Worm (Caenorhabditis elegans): ENCODE results near the gene irk-1.

The irk-1 gene

DNA sequence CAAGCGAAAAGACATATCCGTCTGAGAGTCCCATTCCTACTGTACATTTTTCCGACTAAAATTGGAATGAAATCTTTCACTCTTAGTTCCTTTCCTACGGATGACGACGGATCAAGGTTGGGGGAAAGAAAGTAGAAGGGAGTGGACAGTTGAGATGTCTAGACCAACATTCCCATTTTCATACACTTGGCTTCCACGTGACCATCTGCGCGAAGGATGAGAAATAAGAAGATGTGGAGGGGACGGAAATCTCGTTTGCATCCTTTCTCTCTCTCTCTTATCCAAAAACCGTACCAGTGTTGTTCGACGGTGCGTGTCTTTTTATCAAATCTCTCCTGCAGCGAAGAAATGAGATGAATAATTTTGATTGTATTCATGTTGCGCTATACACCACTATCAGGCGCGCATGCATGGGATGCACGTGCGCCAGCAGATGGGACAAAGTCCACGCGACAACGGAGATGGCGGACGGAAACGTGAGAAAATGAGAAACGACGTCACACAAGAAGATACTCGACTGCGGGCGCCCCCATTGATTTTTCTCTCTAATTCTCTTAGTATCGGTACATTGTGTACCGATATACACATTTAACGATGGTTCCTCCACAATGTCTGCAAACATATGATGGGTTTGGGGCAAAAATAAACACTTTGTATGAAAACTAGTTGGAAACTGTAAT is 40.4 kb downstream of the irk-1 start (continued):
- TF ChIP-seq ceh-24 (tag; optimal IDR thresholded peaks at IDR 0.05) = no peak
- no peak for TF ChIP-seq pat-9 (tag; optimal IDR thresholded peaks at IDR 0.05)
- TF ChIP-seq fax-1 (tag; optimal IDR thresholded peaks at IDR 0.05) = no peak
- TF ChIP-seq ceh-45 (GFP tag; IDR thresholded peaks at IDR 0.05) = no peak
- TF ChIP-seq unc-55 (GFP tag; optimal IDR thresholded peaks at IDR 0.05) = peak; percentile 90
- TF ChIP-seq ceh-30 (tag; optimal IDR thresholded peaks at IDR 0.05) = peak; percentile 2
- TF ChIP-seq pax-1 (tag; optimal IDR thresholded peaks at IDR 0.05) = no peak
- TF ChIP-seq ahr-1 (tag; optimal IDR thresholded peaks at IDR 0.05) = no peak
- TF ChIP-seq K02D7.2 (tag; optimal IDR thresholded peaks at IDR 0.05) = no peak
- TF ChIP-seq C38D4.7 (GFP tag; optimal IDR thresholded peaks at IDR 0.05) = no peak
- TF ChIP-seq lin-11 (tag; optimal IDR thresholded peaks at IDR 0.05) = no peak
- TF ChIP-seq ceh-6 (GFP tag; optimal IDR thresholded peaks at IDR 0.05) = no peak
- TF ChIP-seq zip-5 (tag; optimal IDR thresholded peaks at IDR 0.05) = no peak
- peak; percentile 57 for TF ChIP-seq hlh-8 (tag; optimal IDR thresholded peaks at IDR 0.05)
- no peak for TF ChIP-seq C08G9.2 (tag; optimal IDR thresholded peaks at IDR 0.05)
- peak; percentile 94 for TF ChIP-seq ceh-18 (tag; optimal IDR thresholded peaks at IDR 0.05)
- TF ChIP-seq eyg-1 (tag; optimal IDR thresholded peaks at IDR 0.05) = no peak
- TF ChIP-seq F13H6.1 (tag; optimal IDR thresholded peaks at IDR 0.05) = peak; percentile 60
- peak; percentile 62 for TF ChIP-seq pros-1 (tag; optimal IDR thresholded peaks at IDR 0.05)
- peak; percentile 1 for TF ChIP-seq sox-4 (tag; optimal IDR thresholded peaks at IDR 0.05)

DNA sequence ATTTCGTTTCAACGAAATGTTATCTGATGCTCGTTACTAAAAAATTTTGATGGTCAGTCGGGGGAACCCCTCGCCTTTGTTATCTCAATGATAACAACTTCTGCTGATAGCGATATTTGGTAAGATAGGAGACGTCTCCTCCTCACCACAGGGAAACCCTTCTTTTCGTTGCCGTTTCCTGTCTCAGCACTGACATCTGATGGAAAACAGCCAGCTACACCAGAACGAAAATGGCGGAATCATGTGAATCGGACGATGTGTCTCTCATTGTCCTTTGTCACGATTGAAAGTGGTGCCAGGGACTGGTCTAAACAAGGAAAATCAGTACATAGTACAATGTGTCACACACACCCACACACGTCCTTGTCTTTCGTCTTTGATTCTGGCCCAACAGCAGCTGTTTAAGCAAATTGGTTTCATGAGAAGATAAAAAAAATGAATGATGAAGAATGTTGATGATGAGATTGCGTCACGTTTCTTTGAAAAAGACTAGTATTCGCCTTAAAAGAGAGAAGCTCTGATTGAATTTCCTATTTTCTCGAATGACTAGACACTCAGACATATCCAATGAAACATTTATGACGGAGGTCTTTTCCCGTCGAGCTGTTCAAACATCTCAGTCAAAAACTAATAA is 41.4 kb downstream of the irk-1 start:
- TF ChIP-seq C38D4.7 (GFP tag; optimal IDR thresholded peaks at IDR 0.05) (no peak), F13H6.1 (tag; optimal IDR thresholded peaks at IDR 0.05) (no peak), eyg-1 (tag; optimal IDR thresholded peaks at IDR 0.05) (no peak), ceh-24 (tag; optimal IDR thresholded peaks at IDR 0.05) (no peak), ceh-45 (GFP tag; IDR thresholded peaks at IDR 0.05) (no peak), unc-42 (tag; optimal IDR thresholded peaks at IDR 0.05) (peak; percentile 63), ttx-3 (tag; optimal IDR thresholded peaks at IDR 0.05) (no peak), elt-2 (tag; optimal IDR thresholded peaks at IDR 0.05) (peak; percentile 94), pqm-1 (tag; optimal IDR thresholded peaks at IDR 0.05) (peak; percentile 11)

DNA sequence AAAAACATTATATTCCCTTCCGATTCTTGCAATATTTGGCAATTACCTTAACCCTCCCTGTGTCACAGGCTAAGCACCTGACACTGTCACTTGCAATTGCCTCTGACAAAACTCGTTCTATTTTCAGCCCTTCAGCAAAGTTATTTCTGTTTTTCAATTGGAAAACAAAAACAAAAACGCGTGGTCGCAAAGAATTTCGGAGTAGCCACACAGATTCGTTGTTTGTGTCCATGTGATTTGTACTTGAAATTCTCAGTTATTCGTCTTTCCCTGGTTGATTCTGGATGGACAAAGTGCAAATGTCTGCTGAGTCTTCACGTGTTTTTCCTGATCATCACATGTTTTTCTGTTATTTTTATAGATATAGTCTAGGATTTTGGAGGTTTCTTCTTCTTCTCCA is 42.4 kb downstream of the irk-1 start:
- TF ChIP-seq hlh-30 (tag; optimal IDR thresholded peaks at IDR 0.05; ENCODE audit: insufficient read depth) (peak; percentile 13), lim-6 (tag; optimal IDR thresholded peaks at IDR 0.05) (no peak)

DNA sequence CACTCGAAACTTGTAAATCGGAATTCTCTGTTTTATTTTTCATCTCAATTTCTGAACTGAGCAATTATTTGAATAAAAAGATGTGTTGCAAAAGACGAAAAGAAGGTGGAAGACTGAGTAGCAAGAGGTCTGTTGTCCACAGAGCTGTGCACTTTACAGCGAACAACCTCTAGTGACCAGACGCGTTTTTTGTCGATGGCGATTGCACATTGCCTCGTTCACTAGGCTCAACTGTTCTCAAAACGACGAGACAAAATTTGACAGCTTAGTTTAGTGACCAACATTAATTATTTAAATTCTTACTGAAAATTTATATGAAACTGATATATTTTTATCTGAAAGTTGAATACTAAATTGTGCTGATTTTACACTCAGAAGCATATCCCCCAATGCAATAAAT is 44.7 kb downstream of the irk-1 start, which contains the start of gene R03E9.2:
R03E9.2 (minus strand) TSS at position 101 of the 400 bp plus-strand sequence.
- TF ChIP-seq fkh-10 (GFP tag; optimal IDR thresholded peaks at IDR 0.05) (no peak), unc-86 (tag; optimal IDR thresholded peaks at IDR 0.05) (no peak), ceh-19 (GFP tag; optimal IDR thresholded peaks at IDR 0.05) (no peak), lim-6 (tag; optimal IDR thresholded peaks at IDR 0.05) (no peak), ama-1 (optimal IDR thresholded peaks at IDR 0.05) (no peak), mec-3 (tag; optimal IDR thresholded peaks at IDR 0.05; ENCODE audit: borderline replicate concordance) (no peak), K02D7.2 (tag; optimal IDR thresholded peaks at IDR 0.05) (no peak), ceh-48 (tag; optimal IDR thresholded peaks at IDR 0.05) (no peak), hlh-30 (tag; optimal IDR thresholded peaks at IDR 0.05; ENCODE audit: insufficient read depth) (no peak), sox-4 (tag; optimal IDR thresholded peaks at IDR 0.05) (no peak), zip-5 (tag; optimal IDR thresholded peaks at IDR 0.05) (no peak), tbx-7 (tag; optimal IDR thresholded peaks at IDR 0.05) (no peak)

DNA sequence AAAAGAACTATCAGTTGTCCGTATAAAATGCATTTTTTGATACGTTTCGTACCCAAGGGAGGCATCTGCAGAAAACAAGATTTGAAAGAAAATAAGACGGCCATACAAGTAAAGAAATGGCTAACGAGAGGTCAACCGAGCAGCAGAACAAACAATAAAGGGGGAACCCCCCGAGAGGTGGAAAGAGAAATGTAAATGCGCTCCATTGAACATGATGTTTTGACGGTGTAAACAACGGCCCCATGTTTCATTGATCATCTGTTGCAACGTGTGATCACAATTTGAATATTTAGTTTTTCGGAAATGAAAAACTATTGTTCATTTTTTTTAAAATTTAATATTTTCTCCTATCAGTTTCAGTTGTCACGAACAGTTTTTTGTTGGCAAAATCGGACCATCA is 48.3 kb downstream of the irk-1 start, which contains the start of gene K11G12.6:
K11G12.6 (minus strand) TSS at position 65 of the 400 bp plus-strand sequence.
- no peak for TF ChIP-seq ceh-18 (tag; optimal IDR thresholded peaks at IDR 0.05)
- TF ChIP-seq npax-4 (tag; optimal IDR thresholded peaks at IDR 0.05) = no peak
- TF ChIP-seq pros-1 (tag; optimal IDR thresholded peaks at IDR 0.05) = no peak
- TF ChIP-seq ceh-6 (GFP tag; optimal IDR thresholded peaks at IDR 0.05) = no peak
- TF ChIP-seq madf-2 (tag; optimal IDR thresholded peaks at IDR 0.05) = no peak
- TF ChIP-seq nhr-11 (tag; optimal IDR thresholded peaks at IDR 0.05) = no peak
- TF ChIP-seq dve-1 (tag; optimal IDR thresholded peaks at IDR 0.05) = no peak
- no peak for TF ChIP-seq ahr-1 (tag; optimal IDR thresholded peaks at IDR 0.05)
- no peak for TF ChIP-seq sox-2 (GFP tag; IDR thresholded peaks at IDR 0.05)
- TF ChIP-seq fkh-6 (tag; optimal IDR thresholded peaks at IDR 0.05) = no peak
- TF ChIP-seq odd-2 (tag; optimal IDR thresholded peaks at IDR 0.05) = no peak
- no peak for TF ChIP-seq hlh-8 (tag; optimal IDR thresholded peaks at IDR 0.05)
- TF ChIP-seq K09A11.1 (tag; optimal IDR thresholded peaks at IDR 0.05; ENCODE audit: insufficient read depth) = no peak
- no peak for TF ChIP-seq dmd-4 (tag; optimal IDR thresholded peaks at IDR 0.05; ENCODE audit: borderline replicate concordance)
- TF ChIP-seq gmeb-2 (tag; optimal IDR thresholded peaks at IDR 0.05) = no peak
- no peak for TF ChIP-seq eyg-1 (tag; optimal IDR thresholded peaks at IDR 0.05)

All from whole organism, late embryonic.